ENCODE assay signal across 1 fruit fly cellular context in genomic region chr3L:7349311-7349710, dm6.
TF ChIP-seq lines count a peak whose summit lies in the region.

No protein-coding gene starts in this region.

TF ChIP-seq in whole organism, embryonic, 481 proteins besides CTCF, POLR2A, EP300 and RAD21 (continued from another document):
- TF ChIP-seq onecut (GFP tag; IDR thresholded peaks at IDR 0.05; lab: Robert Waterston, UW) (no peak), CG32772 (GFP tag; IDR thresholded peaks at IDR 0.05; lab: Robert Waterston, UW) (no peak), nmo (GFP tag; optimal IDR thresholded peaks at IDR 0.05; lab: Kevin White, UChicago) (no peak), CG7987 (GFP tag; optimal IDR thresholded peaks at IDR 0.05; lab: Kevin White, UChicago) (peak; percentile 27), Meics (GFP tag; optimal IDR thresholded peaks at IDR 0.05; lab: Kevin White, UChicago) (peak; percentile 16), chinmo (GFP tag; IDR thresholded peaks at IDR 0.05; lab: Robert Waterston, UW; ENCODE audit: partially characterized antibody) (0 out of 4 replicates have a peak, but pooled peaks have one; percentile 33), D (optimal IDR thresholded peaks at IDR 0.05; lab: Kevin White, UChicago) (no peak), D (GFP tag; optimal IDR thresholded peaks at IDR 0.05; lab: Kevin White, UChicago) (no peak), CG10654 (GFP tag; optimal IDR thresholded peaks at IDR 0.05; lab: Kevin White, UChicago) (no peak), so (GFP tag; IDR thresholded peaks at IDR 0.05; lab: Robert Waterston, UW) (no peak), CHES-1-like (GFP tag; optimal IDR thresholded peaks at IDR 0.05; lab: Kevin White, UChicago) (no peak), CG3995 (GFP tag; optimal IDR thresholded peaks at IDR 0.05; lab: Kevin White, UChicago) (no peak), kah (GFP tag; optimal IDR thresholded peaks at IDR 0.05; lab: Kevin White, UChicago) (peak; percentile 19), Fer2 (tag; optimal IDR thresholded peaks at IDR 0.05; lab: Kevin White, UChicago) (no peak), NC2β (GFP tag; optimal IDR thresholded peaks at IDR 0.05; lab: Kevin White, UChicago) (no peak), CG17186 (GFP tag; optimal IDR thresholded peaks at IDR 0.05; lab: Kevin White, UChicago) (no peak), ems (GFP tag; optimal IDR thresholded peaks at IDR 0.05; lab: Kevin White, UChicago) (no peak), ERR (GFP tag; optimal IDR thresholded peaks at IDR 0.05; lab: Kevin White, UChicago) (no peak), CoRest (tag; optimal IDR thresholded peaks at IDR 0.05; lab: Kevin White, UChicago) (no peak), MBD-R2 (GFP tag; IDR thresholded peaks at IDR 0.05; lab: Robert Waterston, UW) (no peak), sd (tag; optimal IDR thresholded peaks at IDR 0.05; lab: Kevin White, UChicago) (peak; percentile 37), HHEX (GFP tag; optimal IDR thresholded peaks at IDR 0.05; lab: Kevin White, UChicago) (peak; percentile 10), sens (GFP tag; lab: Kevin White, UChicago) (peak; percentile 12), Ada2b (GFP tag; IDR thresholded peaks at IDR 0.05; lab: Robert Waterston, UW) (no peak), CG7786 (GFP tag; optimal IDR thresholded peaks at IDR 0.05; lab: Kevin White, UChicago) (no peak), Blimp-1 (GFP tag; optimal IDR thresholded peaks at IDR 0.05; lab: Kevin White, UChicago) (no peak), gcm (GFP tag; optimal IDR thresholded peaks at IDR 0.05; lab: Kevin White, UChicago) (no peak), gcm2 (GFP tag; optimal IDR thresholded peaks at IDR 0.05; lab: Kevin White, UChicago) (no peak), vfl (GFP tag; optimal IDR thresholded peaks at IDR 0.05; lab: Kevin White, UChicago) (no peak), ci (GFP tag; IDR thresholded peaks at IDR 0.05; lab: Robert Waterston, UW) (no peak), fru (optimal IDR thresholded peaks at IDR 0.05; lab: Kevin White, UChicago) (no peak), Hr3 (GFP tag; optimal IDR thresholded peaks at IDR 0.05; lab: Kevin White, UChicago) (no peak), Bgb (GFP tag; IDR thresholded peaks at IDR 0.05; lab: Robert Waterston, UW; ENCODE audit: partially characterized antibody) (no peak), kni (GFP tag; optimal IDR thresholded peaks at IDR 0.05; lab: Kevin White, UChicago) (no peak), cwo (GFP tag; optimal IDR thresholded peaks at IDR 0.05; lab: Kevin White, UChicago) (peak; percentile 21), btn (GFP tag; optimal IDR thresholded peaks at IDR 0.05; lab: Kevin White, UChicago) (no peak), CG10543 (GFP tag; optimal IDR thresholded peaks at IDR 0.05; lab: Kevin White, UChicago) (peak; percentile 40), CG11247 (GFP tag; IDR thresholded peaks at IDR 0.05; lab: Robert Waterston, UW) (no peak), CG4360 (GFP tag; IDR thresholded peaks at IDR 0.05; lab: Robert Waterston, UW) (no peak), bcd (GFP tag; optimal IDR thresholded peaks at IDR 0.05; lab: Kevin White, UChicago) (no peak), CG6813 (GFP tag; optimal IDR thresholded peaks at IDR 0.05; lab: Kevin White, UChicago) (peak; percentile 23), Mad (GFP tag; optimal IDR thresholded peaks at IDR 0.05; lab: Kevin White, UChicago) (no peak), org-1 (GFP tag; optimal IDR thresholded peaks at IDR 0.05; lab: Kevin White, UChicago) (peak; percentile 56), CG12769 (tag; optimal IDR thresholded peaks at IDR 0.05; lab: Kevin White, UChicago) (peak; percentile 27), crol (GFP tag; IDR thresholded peaks at IDR 0.05; lab: Robert Waterston, UW) (peak; percentile 82), GATAe (GFP tag; conservative IDR thresholded peaks at IDR 0.05; lab: Robert Waterston, UW) (no peak), CG8089 (GFP tag; optimal IDR thresholded peaks at IDR 0.05; lab: Kevin White, UChicago) (no peak), Rfx (GFP tag; IDR thresholded peaks at IDR 0.05; lab: Robert Waterston, UW) (peak; percentile 41; the same call in 1 of the 2 replicates), ase (GFP tag; IDR thresholded peaks at IDR 0.05; lab: Robert Waterston, UW) (no peak), Eip74EF (GFP tag; optimal IDR thresholded peaks at IDR 0.05; lab: Kevin White, UChicago) (no peak), Hr78 (GFP tag; optimal IDR thresholded peaks at IDR 0.05; lab: Kevin White, UChicago) (peak in 1 of 2 experiments; percentile 70), twi (tag; optimal IDR thresholded peaks at IDR 0.05; lab: Kevin White, UChicago) (peak; percentile 21), dm (GFP tag; optimal IDR thresholded peaks at IDR 0.05; lab: Kevin White, UChicago) (no peak), wdn (GFP tag; IDR thresholded peaks at IDR 0.05; lab: Robert Waterston, UW) (no peak), CG6683 (GFP tag; optimal IDR thresholded peaks at IDR 0.05; lab: Kevin White, UChicago) (no peak), p53 (GFP tag; optimal IDR thresholded peaks at IDR 0.05; lab: Kevin White, UChicago) (no peak), CG6791 (GFP tag; IDR thresholded peaks at IDR 0.05; lab: Robert Waterston, UW; ENCODE audit: partially characterized antibody) (no peak), seq (GFP tag; IDR thresholded peaks at IDR 0.05; lab: Robert Waterston, UW) (no peak), E2f2 (GFP tag; IDR thresholded peaks at IDR 0.05; lab: Robert Waterston, UW) (no peak), repo (GFP tag; optimal IDR thresholded peaks at IDR 0.05; lab: Kevin White, UChicago) (no peak), sr (GFP tag; IDR thresholded peaks at IDR 0.05; lab: Robert Waterston, UW) (no peak), Nf-YA (GFP tag; IDR thresholded peaks at IDR 0.05; lab: Robert Waterston, UW) (no peak), CG6654 (GFP tag; optimal IDR thresholded peaks at IDR 0.05; lab: Kevin White, UChicago) (no peak), wor (GFP tag; IDR thresholded peaks at IDR 0.05; lab: Robert Waterston, UW) (no peak), CG8924 (tag; optimal IDR thresholded peaks at IDR 0.05; lab: Kevin White, UChicago) (no peak), HLHmδ (GFP tag; optimal IDR thresholded peaks at IDR 0.05; lab: Kevin White, UChicago) (no peak), mirr (GFP tag; optimal IDR thresholded peaks at IDR 0.05; lab: Kevin White, UChicago) (peak; percentile 16), CG12071 (GFP tag; optimal IDR thresholded peaks at IDR 0.05; lab: Kevin White, UChicago) (peak; percentile 32), zfh2 (GFP tag; optimal IDR thresholded peaks at IDR 0.05; lab: Kevin White, UChicago) (no peak), ttk (GFP tag; IDR thresholded peaks at IDR 0.05; lab: Robert Waterston, UW) (no peak), sisA (GFP tag; IDR thresholded peaks at IDR 0.05; lab: Robert Waterston, UW) (no peak), CG30403 (GFP tag; optimal IDR thresholded peaks at IDR 0.05; lab: Kevin White, UChicago) (no peak), TFAM (GFP tag; optimal IDR thresholded peaks at IDR 0.05; lab: Kevin White, UChicago) (no peak), en (GFP tag; optimal IDR thresholded peaks at IDR 0.05; lab: Kevin White, UChicago) (no peak), NC2α (GFP tag; optimal IDR thresholded peaks at IDR 0.05; lab: Kevin White, UChicago) (no peak), gro (GFP tag; optimal IDR thresholded peaks at IDR 0.05; lab: Kevin White, UChicago) (no peak), Bteb2 (GFP tag; optimal IDR thresholded peaks at IDR 0.05; lab: Kevin White, UChicago) (no peak), pita (GFP tag; optimal IDR thresholded peaks at IDR 0.05; lab: Kevin White, UChicago) (no peak), CG7271 (tag; optimal IDR thresholded peaks at IDR 0.05; lab: Kevin White, UChicago) (no peak), cad (GFP tag; optimal IDR thresholded peaks at IDR 0.05; lab: Kevin White, UChicago) (no peak), CG13624 (GFP tag; optimal IDR thresholded peaks at IDR 0.05; lab: Kevin White, UChicago) (no peak), CG10462 (GFP tag; optimal IDR thresholded peaks at IDR 0.05; lab: Kevin White, UChicago) (no peak), Atf3 (GFP tag; optimal IDR thresholded peaks at IDR 0.05; lab: Kevin White, UChicago) (no peak), sob (GFP tag; IDR thresholded peaks at IDR 0.05; lab: Robert Waterston, UW) (0 out of 2 replicates have a peak, but pooled peaks have one; percentile 15), CG12942 (GFP tag; optimal IDR thresholded peaks at IDR 0.05; lab: Kevin White, UChicago) (no peak), CG1647 (GFP tag; optimal IDR thresholded peaks at IDR 0.05; lab: Kevin White, UChicago) (no peak), CG13894 (tag; optimal IDR thresholded peaks at IDR 0.05; lab: Kevin White, UChicago) (peak; percentile 0), CG43689 (GFP tag; IDR thresholded peaks at IDR 0.05; lab: Robert Waterston, UW) (no peak), pzg (GFP tag; optimal IDR thresholded peaks at IDR 0.05; lab: Kevin White, UChicago) (no peak), br (optimal IDR thresholded peaks at IDR 0.05; lab: Kevin White, UChicago) (no peak), caup (GFP tag; optimal IDR thresholded peaks at IDR 0.05; lab: Kevin White, UChicago; ENCODE audit: severe bottlenecking) (peak; percentile 6), CG15696 (tag; optimal IDR thresholded peaks at IDR 0.05; lab: Kevin White, UChicago) (no peak), CG15514 (GFP tag; optimal IDR thresholded peaks at IDR 0.05; lab: Kevin White, UChicago) (peak; percentile 19), stc (GFP tag; IDR thresholded peaks at IDR 0.05; lab: Robert Waterston, UW) (peak; percentile 46; the same call in 1 of the 2 replicates), yki (optimal IDR thresholded peaks at IDR 0.05; lab: Kevin White, UChicago) (no peak), vnd (GFP tag; IDR thresholded peaks at IDR 0.05; lab: Robert Waterston, UW; ENCODE audit: partially characterized antibody) (no peak), mam (GFP tag; optimal IDR thresholded peaks at IDR 0.05; lab: Kevin White, UChicago) (no peak), grau (tag; optimal IDR thresholded peaks at IDR 0.05; lab: Kevin White, UChicago) (no peak), prd (optimal IDR thresholded peaks at IDR 0.05; lab: Kevin White, UChicago) (no peak), prd (GFP tag; IDR thresholded peaks at IDR 0.05; lab: Robert Waterston, UW) (no peak), jumu (GFP tag; optimal IDR thresholded peaks at IDR 0.05; lab: Kevin White, UChicago) (no peak), eyg (GFP tag; optimal IDR thresholded peaks at IDR 0.05; lab: Kevin White, UChicago) (no peak), CG34376 (GFP tag; optimal IDR thresholded peaks at IDR 0.05; lab: Kevin White, UChicago) (peak; percentile 15), unc-4 (GFP tag; IDR thresholded peaks at IDR 0.05; lab: Robert Waterston, UW; ENCODE audit: partially characterized antibody) (no peak), Nf-YC (tag; optimal IDR thresholded peaks at IDR 0.05; lab: Kevin White, UChicago) (peak; percentile 4), lab (GFP tag; optimal IDR thresholded peaks at IDR 0.05; lab: Kevin White, UChicago) (peak; percentile 57)
TF ChIP-seq in whole organism, embryonic: peak in this region for 38.
